Fruit fly (Drosophila melanogaster) whole organism, embryonic: Measurements from ENCODE around the gene Kdm3.
A peak's percentile ranks its signal among the peaks of the same experiment; 100 is the strongest.

Experiments used
- CG1024 ChIP-seq: fragments of 200-800 bp; sonication (Bioruptor generic); IDR thresholded peaks from 2 replicates; pipeline ENCODE4 v1.3.6; 2022; ENCODE audit warnings: missing biosample characterization, missing genetic modification characterization
- CG10543 ChIP-seq: fragments of 200-800 bp; sonication (Bioruptor generic); optimal IDR thresholded peaks from 3 replicates; lab custom pipeline; 2017; ENCODE audit warnings: missing biosample characterization, mild to moderate bottlenecking, missing genetic modification characterization, moderate library complexity
- CG12942 ChIP-seq: fragments of 200-800 bp; sonication (Bioruptor generic); optimal IDR thresholded peaks from 3 replicates; lab custom pipeline; 2016; ENCODE audit warnings: missing biosample characterization, missing genetic modification characterization
- CG14710 ChIP-seq: fragments of 200-800 bp; sonication (Bioruptor generic); optimal IDR thresholded peaks from 3 replicates; lab custom pipeline; 2019; ENCODE audit warnings: missing biosample characterization, mild to moderate bottlenecking, missing genetic modification characterization, moderate library complexity
- CG1529 ChIP-seq: fragments of 200-800 bp; sonication (Bioruptor generic); optimal IDR thresholded peaks from 3 replicates; lab custom pipeline; 2018; ENCODE audit warnings: missing biosample characterization, missing genetic modification characterization
- CG15514 ChIP-seq: fragments of 200-800 bp; sonication (Bioruptor generic); optimal IDR thresholded peaks from 3 replicates; lab custom pipeline; 2017; ENCODE audit warnings: missing biosample characterization, missing genetic modification characterization, mild to moderate bottlenecking, moderate library complexity, missing genetic modification reagents
- CG15696 ChIP-seq: fragments of 200-800 bp; sonication (Bioruptor generic); optimal IDR thresholded peaks from 2 replicates; lab custom pipeline; 2019; ENCODE audit warnings: missing biosample characterization, mild to moderate bottlenecking, missing genetic modification characterization, moderate library complexity
- CG16813 ChIP-seq: fragments of 200-800 bp; sonication (Bioruptor generic); IDR thresholded peaks from 3 replicates; pipeline ENCODE4 v1.3.6; 2022; ENCODE audit warnings: missing biosample characterization, missing genetic modification characterization; ENCODE audit not compliant: partially characterized antibody
- CG2116 ChIP-seq: fragments of 200-800 bp; sonication (Bioruptor generic); optimal IDR thresholded peaks from 3 replicates; lab custom pipeline; 2018; ENCODE audit warnings: missing biosample characterization, mild to moderate bottlenecking, missing genetic modification characterization
- CG2199 ChIP-seq: fragments of 200-800 bp; sonication (Bioruptor generic); IDR thresholded peaks from 3 replicates; pipeline ENCODE4 v1.3.6; 2022; ENCODE audit warnings: missing biosample characterization, missing genetic modification characterization
- CG30020 ChIP-seq: fragments of 200-800 bp; optimal IDR thresholded peaks from 2 replicates; lab custom pipeline; 2019; ENCODE audit warnings: missing biosample characterization, mild to moderate bottlenecking, missing genetic modification characterization, moderate library complexity
- CG3065 ChIP-seq: fragments of 200-800 bp; sonication (Bioruptor generic); optimal IDR thresholded peaks from 2 replicates; lab custom pipeline; 2016; ENCODE audit warnings: missing biosample characterization, missing genetic modification characterization
- CG34376 ChIP-seq: fragments of 200-800 bp; sonication (Bioruptor generic); optimal IDR thresholded peaks from 2 replicates; lab custom pipeline; 2018; ENCODE audit warnings: missing biosample characterization, mild to moderate bottlenecking, missing genetic modification characterization
- CG42726 ChIP-seq: fragments of 200-800 bp; sonication (Bioruptor generic); IDR thresholded peaks from 2 replicates; pipeline ENCODE4 v1.3.6; 2022; ENCODE audit warnings: missing biosample characterization, missing genetic modification characterization; ENCODE audit not compliant: partially characterized antibody
- CG6272 ChIP-seq: fragments of 200-800 bp; sonication (Bioruptor generic); IDR thresholded peaks from 2 replicates; pipeline ENCODE4 v1.3.6; 2022; ENCODE audit warnings: missing biosample characterization, missing genetic modification characterization
- CG7556 ChIP-seq: fragments of 200-800 bp; sonication (Bioruptor generic); optimal IDR thresholded peaks from 2 replicates; lab custom pipeline; 2017; ENCODE audit warnings: missing biosample characterization, mild to moderate bottlenecking, missing genetic modification characterization
- CG7839 ChIP-seq: fragments of 200-800 bp; sonication (Bioruptor generic); optimal IDR thresholded peaks from 3 replicates; lab custom pipeline; 2018; ENCODE audit warnings: missing biosample characterization, mild to moderate bottlenecking, missing genetic modification characterization, moderate library complexity
- CG8290 ChIP-seq, 3 experiments: fragments of 200-800 bp; sonication (Bioruptor generic); optimal IDR thresholded peaks; 2 replicates each; lab custom pipeline; 2016 to 2019; ENCODE audit warnings: missing biosample characterization in 3 of 3, missing genetic modification characterization in 3 of 3, mild to moderate bottlenecking in 2 of 3, moderate library complexity in 1 of 3
- CG9437 ChIP-seq: fragments of 200-800 bp; sonication (Bioruptor generic); optimal IDR thresholded peaks from 2 replicates; lab custom pipeline; 2018; ENCODE audit warnings: missing biosample characterization, mild to moderate bottlenecking, missing genetic modification characterization
- CG9797 ChIP-seq: fragments of 200-800 bp; sonication (Bioruptor generic); optimal IDR thresholded peaks from 3 replicates; lab custom pipeline; 2018; ENCODE audit warnings: missing biosample characterization, mild to moderate bottlenecking, missing genetic modification characterization
- CG9932 ChIP-seq: fragments of 200-800 bp; sonication (Bioruptor generic); IDR thresholded peaks from 2 replicates; pipeline ENCODE4 v1.3.6; 2022; ENCODE audit warnings: missing biosample characterization, missing genetic modification characterization
- D19A ChIP-seq: fragments of 200-800 bp; optimal IDR thresholded peaks from 3 replicates; lab custom pipeline; 2019; ENCODE audit warnings: missing biosample characterization, mild to moderate bottlenecking, missing genetic modification characterization, moderate library complexity
- Dref ChIP-seq: fragments of 200-800 bp; sonication (Bioruptor generic); IDR thresholded peaks from 2 replicates; pipeline ENCODE4 v1.3.6; 2022; ENCODE audit warnings: missing biosample characterization, missing genetic modification characterization
- Eip74EF ChIP-seq, 2 experiments: fragments of 200-800 bp in 1 of 2; fragments of >200 bp in 1 of 2; sonication (Bioruptor generic) in 1 of 2; optimal IDR thresholded peaks; 2 replicates each; lab custom pipeline; 2017 to 2019; ENCODE audit warnings: missing biosample characterization in 2 of 2, missing genetic modification characterization in 2 of 2, mild to moderate bottlenecking in 1 of 2, moderate library complexity in 1 of 2
- Ets97D ChIP-seq: fragments of 200-800 bp; sonication (Bioruptor generic); optimal IDR thresholded peaks from 3 replicates; lab custom pipeline; 2016; ENCODE audit warnings: missing biosample characterization, missing genetic modification characterization
- Fer1 ChIP-seq: fragments of 200-800 bp; sonication (Bioruptor generic); optimal IDR thresholded peaks from 2 replicates; lab custom pipeline; 2017; ENCODE audit warnings: missing biosample characterization, mild to moderate bottlenecking, missing genetic modification characterization
- Hr78 ChIP-seq, 2 experiments: fragments of 200-800 bp in 1 of 2; fragments of >200 bp in 1 of 2; sonication (Bioruptor generic) in 1 of 2; optimal IDR thresholded peaks; 2 replicates each; lab custom pipeline; 2017 to 2019; ENCODE audit warnings: missing biosample characterization in 2 of 2, missing genetic modification characterization in 2 of 2, mild to moderate bottlenecking in 1 of 2, moderate library complexity in 1 of 2
- Mad ChIP-seq: fragments of 200-800 bp; sonication (Bioruptor generic); optimal IDR thresholded peaks from 2 replicates; lab custom pipeline; 2016; ENCODE audit warnings: missing biosample characterization, missing genetic modification characterization
- Sin3A ChIP-seq: fragments of >200 bp; optimal IDR thresholded peaks from 2 replicates; lab custom pipeline; 2018
- Sox102F ChIP-seq: fragments of 200-800 bp; sonication (Bioruptor generic); optimal IDR thresholded peaks from 2 replicates; lab custom pipeline; 2018; ENCODE audit warnings: missing biosample characterization, mild to moderate bottlenecking, missing genetic modification characterization, moderate library complexity
- cas ChIP-seq: fragments of 200-800 bp; sonication (Bioruptor generic); IDR thresholded peaks from 2 replicates; pipeline ENCODE4 v1.3.6; 2022; ENCODE audit warnings: missing biosample characterization, missing genetic modification characterization
- cwo ChIP-seq: fragments of 200-800 bp; sonication (Bioruptor generic); optimal IDR thresholded peaks from 3 replicates; lab custom pipeline; 2017; ENCODE audit warnings: missing biosample characterization, missing genetic modification characterization, mild to moderate bottlenecking, moderate library complexity, missing genetic modification reagents
- dysf ChIP-seq: fragments of 200-800 bp; sonication (Bioruptor generic); IDR thresholded peaks from 3 replicates; pipeline ENCODE4 v1.3.6; 2022; ENCODE audit warnings: missing biosample characterization, missing genetic modification characterization
- esg ChIP-seq: fragments of 200-800 bp; sonication (Bioruptor generic); conservative IDR thresholded peaks from 2 replicates; pipeline ENCODE4 v1.3.6; 2022; ENCODE audit warnings: missing biosample characterization, missing genetic modification characterization
- gsb ChIP-seq: fragments of 200-800 bp; sonication (Bioruptor generic); IDR thresholded peaks from 2 replicates; pipeline ENCODE4 v1.3.6; 2022; ENCODE audit warnings: missing biosample characterization, missing genetic modification characterization
- gsb-n ChIP-seq: fragments of 200-800 bp; sonication (Bioruptor generic); optimal IDR thresholded peaks from 3 replicates; lab custom pipeline; 2018; ENCODE audit warnings: missing biosample characterization, mild to moderate bottlenecking, missing genetic modification characterization
- h ChIP-seq: fragments of >200 bp; optimal IDR thresholded peaks from 2 replicates; lab custom pipeline; 2017
- jumu ChIP-seq: fragments of 200-800 bp; sonication (Bioruptor generic); optimal IDR thresholded peaks from 3 replicates; lab custom pipeline; 2016; ENCODE audit warnings: missing biosample characterization, missing genetic modification characterization
- kah ChIP-seq: fragments of 200-800 bp; sonication (Bioruptor generic); optimal IDR thresholded peaks from 2 replicates; lab custom pipeline; 2018; ENCODE audit warnings: missing biosample characterization, mild to moderate bottlenecking, missing genetic modification characterization
- lola ChIP-seq, 3 experiments: fragments of >200 bp in 2 of 3; fragments of 200-800 bp in 1 of 3; sonication (Bioruptor generic) in 1 of 3; optimal IDR thresholded peaks; 2 replicates each; lab custom pipeline; 2017 to 2019; ENCODE audit warnings: missing biosample characterization in 3 of 3, missing genetic modification characterization in 3 of 3, mild to moderate bottlenecking in 1 of 3, moderate library complexity in 1 of 3
- nmo ChIP-seq: fragments of 200-800 bp; sonication (Bioruptor generic); optimal IDR thresholded peaks from 2 replicates; lab custom pipeline; 2018; ENCODE audit warnings: missing biosample characterization, mild to moderate bottlenecking, missing genetic modification characterization, moderate library complexity
- phol ChIP-seq: fragments of 200-800 bp; sonication (Bioruptor generic); optimal IDR thresholded peaks from 3 replicates; lab custom pipeline; 2018; ENCODE audit warnings: missing biosample characterization, mild to moderate bottlenecking, missing genetic modification characterization, moderate library complexity
- shn ChIP-seq: fragments of 200-800 bp; sonication (Bioruptor generic); optimal IDR thresholded peaks from 3 replicates; lab custom pipeline; 2016; ENCODE audit warnings: missing biosample characterization, missing genetic modification characterization
- sim ChIP-seq: fragments of 200-800 bp; sonication (Bioruptor generic); IDR thresholded peaks from 2 replicates; pipeline ENCODE4 v1.3.6; 2022; ENCODE audit warnings: missing biosample characterization, missing genetic modification characterization
- trem ChIP-seq: fragments of 200-800 bp; optimal IDR thresholded peaks from 3 replicates; lab custom pipeline; 2019; ENCODE audit warnings: missing biosample characterization, mild to moderate bottlenecking, missing genetic modification characterization, moderate library complexity
- vnd ChIP-seq: fragments of 200-800 bp; sonication (Bioruptor generic); IDR thresholded peaks from 3 replicates; pipeline ENCODE4 v1.3.6; 2022; ENCODE audit warnings: missing biosample characterization, missing genetic modification characterization; ENCODE audit not compliant: partially characterized antibody

Gene Kdm3

DNA sequence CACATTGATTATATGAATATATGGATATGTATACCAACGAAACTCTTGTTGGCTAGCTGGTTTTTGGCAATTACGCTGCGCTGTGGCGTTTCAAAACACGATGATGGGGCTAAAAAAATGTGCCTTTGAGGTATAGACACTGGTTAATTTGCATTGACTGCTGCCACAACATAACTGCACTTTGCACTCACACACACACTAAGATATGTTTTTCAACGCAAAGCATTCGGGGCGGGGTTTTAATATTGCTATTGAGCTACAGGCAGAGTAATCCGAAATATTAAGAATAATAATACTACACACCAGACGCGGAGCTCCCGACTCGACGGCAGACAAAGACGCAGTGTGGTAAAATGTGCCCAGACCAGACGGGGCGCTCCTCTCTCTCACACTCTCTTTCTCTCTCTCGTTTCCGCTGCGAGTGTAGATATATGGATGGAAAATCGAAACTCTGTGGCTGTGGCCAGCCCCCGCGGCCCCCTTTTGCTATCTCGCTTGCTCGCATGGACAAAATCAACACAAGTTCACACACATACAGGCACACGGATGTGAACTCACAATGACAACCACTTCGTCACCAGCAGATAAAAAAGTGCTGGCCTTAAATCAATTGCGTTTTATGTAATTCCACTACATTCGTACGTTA is 35.3 kb downstream of the Kdm3 start (continued):
- TF ChIP-seq shn (GFP tag; lab: Kevin White, UChicago) (peak; percentile 37), Dref (GFP tag; lab: Robert Waterston, UW) (no peak), CG7556 (GFP tag; lab: Kevin White, UChicago) (peak; percentile 31), CG15514 (peak; percentile 72), CG9932 (GFP tag; lab: Robert Waterston, UW) (no peak), CG6272 (GFP tag; lab: Robert Waterston, UW) (no peak), dysf (GFP tag; lab: Robert Waterston, UW) (no peak), gsb (GFP tag; lab: Robert Waterston, UW) (no peak), CG8290 (GFP tag; optimal IDR thresholded peaks at IDR 0.05; lab: Kevin White, UChicago) (no peak), CG8290 (tag; optimal IDR thresholded peaks at IDR 0.05; lab: Kevin White, UChicago) (peak; percentile 46 to 73), Sox102F (GFP tag; lab: Kevin White, UChicago) (no peak), CG42726 (GFP tag; lab: Robert Waterston, UW) (no peak)

- TF ChIP-seq Sin3A (lab: Kevin White, UChicago) (no peak), CG1024 (no peak), CG14710 (tag; lab: Kevin White, UChicago) (peak; percentile 73), Ets97D (GFP tag; lab: Kevin White, UChicago) (no peak), CG12942 (no peak), nmo (GFP tag; lab: Kevin White, UChicago) (peak; percentile 38), sim (GFP tag; lab: Robert Waterston, UW) (no peak), CG42726 (GFP tag; lab: Robert Waterston, UW) (no peak), trem (tag; lab: Kevin White, UChicago) (peak; percentile 69), CG10543 (GFP tag; lab: Kevin White, UChicago) (peak; percentile 55), cwo (GFP tag; lab: Kevin White, UChicago) (no peak), CG2199 (GFP tag; lab: Robert Waterston, UW) (no peak), CG1529 (GFP tag; lab: Kevin White, UChicago) (no peak), Mad (GFP tag; lab: Kevin White, UChicago) (no peak), kah (GFP tag; lab: Kevin White, UChicago) (peak; percentile 53), CG9797 (GFP tag; lab: Kevin White, UChicago) (peak; percentile 89), phol (tag; lab: Kevin White, UChicago) (peak; percentile 12), D19A (tag; lab: Kevin White, UChicago) (peak; percentile 22), esg (no peak), Eip74EF (GFP tag; optimal IDR thresholded peaks at IDR 0.05; lab: Kevin White, UChicago) (no peak), Fer1 (GFP tag; lab: Kevin White, UChicago) (peak; percentile 31), vnd (no peak), CG16813 (GFP tag; lab: Robert Waterston, UW) (no peak), jumu (GFP tag; lab: Kevin White, UChicago) (no peak), CG2116 (GFP tag; lab: Kevin White, UChicago) (peak; percentile 25), CG30020 (tag; lab: Kevin White, UChicago) (peak; percentile 36), gsb-n (tag; lab: Kevin White, UChicago) (peak; percentile 42), h (lab: Kevin White, UChicago) (no peak), CG7839 (tag; lab: Kevin White, UChicago) (no peak), Hr78 (GFP tag; optimal IDR thresholded peaks at IDR 0.05; lab: Kevin White, UChicago) (peak in 1 of 2 experiments; percentile 95), CG34376 (GFP tag; lab: Kevin White, UChicago) (peak; percentile 42), CG3065 (GFP tag; lab: Kevin White, UChicago) (no peak), CG15696 (peak; percentile 1), lola (GFP tag; optimal IDR thresholded peaks at IDR 0.05; lab: Kevin White, UChicago) (no peak), CG9437 (GFP tag; lab: Kevin White, UChicago) (no peak), cas (GFP tag; lab: Robert Waterston, UW) (no peak)
Observed at dm6 chr3R:9551659-9552435, 36.0 kb downstream of the Kdm3 start, which contains the start of the genes mura and RnpS1. mura (minus strand) TSS chr3R:9551806. RnpS1 (plus strand) TSS chr3R:9552034.
